Worm (Caenorhabditis elegans): ENCODE results near the gene Y41C4A.22.
A peak's percentile ranks its signal among the peaks of the same experiment; 100 is the strongest.

Y41C4A.22 gene

DNA sequence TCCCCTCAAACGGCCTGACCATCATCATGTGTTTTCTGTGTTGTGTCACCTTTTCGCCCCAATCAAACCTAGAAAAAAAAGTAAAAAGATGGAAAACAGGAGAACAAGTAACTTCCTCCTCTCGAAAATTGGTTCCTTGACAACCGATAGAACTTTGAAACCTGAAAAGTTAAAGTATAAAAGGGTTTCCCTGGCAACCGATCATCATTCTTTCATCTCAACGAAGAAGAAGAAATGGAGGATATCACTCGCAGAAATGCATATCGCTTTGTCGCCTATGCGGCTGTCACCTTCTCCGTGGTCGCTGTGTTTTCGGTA, 8.7 kb downstream of the Y41C4A.22 start, which contains the start of gene col-95:
col-95 (plus strand) TSS at position 219 of the 318 bp plus-strand sequence.
- TF ChIP-seq nhr-11 (tag; optimal IDR thresholded peaks at IDR 0.05) (no peak), lin-39 (tag; optimal IDR thresholded peaks at IDR 0.05) (no peak), nhr-67 (tag; optimal IDR thresholded peaks at IDR 0.05) (no peak), ceh-82 (tag; optimal IDR thresholded peaks at IDR 0.05) (no peak), ceh-9 (tag; optimal IDR thresholded peaks at IDR 0.05) (no peak), egl-5 (tag; optimal IDR thresholded peaks at IDR 0.05) (no peak), nhr-237 (tag; optimal IDR thresholded peaks at IDR 0.05) (no peak), nhr-12 (tag; optimal IDR thresholded peaks at IDR 0.05) (no peak), R02D3.7 (tag; optimal IDR thresholded peaks at IDR 0.05) (no peak), eor-1 (tag; optimal IDR thresholded peaks at IDR 0.05) (no peak), aly-2 (tag; optimal IDR thresholded peaks at IDR 0.05) (no peak), nhr-76 (tag; optimal IDR thresholded peaks at IDR 0.05) (no peak), tbx-2 (tag; optimal IDR thresholded peaks at IDR 0.05) (no peak), elt-1 (tag; optimal IDR thresholded peaks at IDR 0.05) (no peak), ceh-28 (tag; optimal IDR thresholded peaks at IDR 0.05) (no peak)

DNA sequence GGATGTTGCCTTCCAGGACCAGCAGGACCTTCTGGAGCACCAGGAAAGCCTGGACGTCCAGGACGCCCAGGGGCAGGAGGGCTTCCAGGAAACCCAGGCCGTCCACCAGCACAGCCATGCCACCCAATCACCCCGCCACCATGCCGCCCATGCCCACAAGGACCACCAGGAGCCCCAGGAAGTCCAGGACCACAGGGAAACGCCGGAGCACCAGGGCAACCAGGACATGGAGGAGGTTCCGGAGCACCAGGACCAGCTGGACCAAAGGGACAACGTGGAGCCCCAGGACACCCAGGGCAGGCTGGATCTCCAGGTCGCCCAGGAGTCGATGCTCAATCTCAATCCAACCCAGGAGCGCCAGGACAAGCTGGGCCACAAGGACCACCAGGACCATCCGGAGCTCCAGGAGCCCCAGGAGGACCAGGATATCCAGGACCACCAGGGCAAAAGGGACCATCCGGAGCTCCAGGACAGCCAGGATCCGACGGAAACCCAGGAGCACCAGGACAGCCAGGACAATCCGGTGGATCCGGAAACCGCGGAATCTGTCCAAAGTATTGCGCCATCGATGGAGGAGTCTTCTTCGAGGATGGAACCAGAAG, 9.4 kb downstream of the Y41C4A.22 start:
- TF ChIP-seq unc-39 (tag; optimal IDR thresholded peaks at IDR 0.05), result no peak
- no peak for TF ChIP-seq elt-3 (tag; optimal IDR thresholded peaks at IDR 0.05)
- TF ChIP-seq fos-1 (tag; optimal IDR thresholded peaks at IDR 0.05), result no peak
- no peak for TF ChIP-seq fkh-10 (GFP tag; optimal IDR thresholded peaks at IDR 0.05)
- no peak for TF ChIP-seq nfya-1 (tag; optimal IDR thresholded peaks at IDR 0.05; ENCODE audit: insufficient read depth)
- no peak for TF ChIP-seq mdl-1 (tag; optimal IDR thresholded peaks at IDR 0.05)
- TF ChIP-seq nhr-25 (tag; optimal IDR thresholded peaks at IDR 0.05), result no peak
- TF ChIP-seq pqm-1 (tag; optimal IDR thresholded peaks at IDR 0.05), result no peak
- no peak for TF ChIP-seq mml-1 (tag; optimal IDR thresholded peaks at IDR 0.05)

DNA sequence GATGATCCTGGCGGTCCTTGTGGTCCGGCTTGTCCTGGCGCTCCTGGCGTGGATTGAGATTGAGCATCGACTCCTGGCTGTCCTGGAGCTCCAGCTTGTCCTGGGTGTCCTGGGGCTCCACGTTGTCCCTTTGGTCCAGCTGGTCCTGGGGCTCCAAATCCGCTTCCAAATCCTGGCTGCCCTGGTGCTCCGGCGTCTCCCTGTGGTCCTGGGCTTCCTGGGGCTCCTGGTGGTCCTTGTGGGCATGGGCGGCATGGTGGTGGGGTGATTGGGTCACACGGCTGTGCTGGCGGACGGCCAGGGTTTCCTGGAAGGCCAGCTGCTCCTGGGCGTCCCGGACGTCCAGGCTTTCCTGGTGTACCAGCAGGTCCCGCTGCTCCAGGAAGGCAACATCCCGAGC, 10.9 kb downstream of the Y41C4A.22 start:
- TF ChIP-seq nhr-28 (tag; optimal IDR thresholded peaks at IDR 0.05) (no peak), zag-1 (tag; optimal IDR thresholded peaks at IDR 0.05) (no peak), ceh-28 (tag; optimal IDR thresholded peaks at IDR 0.05) (no peak), pqm-1 (tag; optimal IDR thresholded peaks at IDR 0.05) (no peak), nhr-67 (tag; optimal IDR thresholded peaks at IDR 0.05) (no peak), fkh-2 (tag; optimal IDR thresholded peaks at IDR 0.05) (no peak), fos-1 (tag; optimal IDR thresholded peaks at IDR 0.05) (no peak), unc-39 (tag; optimal IDR thresholded peaks at IDR 0.05) (no peak), skn-1 (tag; optimal IDR thresholded peaks at IDR 0.05) (no peak), sea-2 (GFP tag; optimal IDR thresholded peaks at IDR 0.05) (no peak), daf-12 (tag; optimal IDR thresholded peaks at IDR 0.05) (no peak), elt-3 (tag; optimal IDR thresholded peaks at IDR 0.05) (no peak), snpc-4 (tag; optimal IDR thresholded peaks at IDR 0.05) (no peak), mdl-1 (tag; optimal IDR thresholded peaks at IDR 0.05) (no peak), nhr-25 (tag; optimal IDR thresholded peaks at IDR 0.05) (no peak), lsy-12 (tag; optimal IDR thresholded peaks at IDR 0.05) (no peak), R02D3.7 (tag; optimal IDR thresholded peaks at IDR 0.05) (no peak)

- TF ChIP-seq jun-1 (tag; optimal IDR thresholded peaks at IDR 0.05) (no peak), nhr-23 (tag; optimal IDR thresholded peaks at IDR 0.05) (peak; percentile 15), ceh-28 (tag; optimal IDR thresholded peaks at IDR 0.05) (peak; percentile 13)
Measured at ce11 chrIII:11706665-11707064, 11.6 kb downstream of the Y41C4A.22 start, which contains the start of gene col-96. Gene col-96 (minus strand): TSS chrIII:11706765.

- TF ChIP-seq mml-1 (tag; optimal IDR thresholded peaks at IDR 0.05) (no peak), fos-1 (tag; optimal IDR thresholded peaks at IDR 0.05) (no peak), nhr-25 (tag; optimal IDR thresholded peaks at IDR 0.05) (no peak), ceh-82 (tag; optimal IDR thresholded peaks at IDR 0.05) (no peak), nhr-76 (tag; optimal IDR thresholded peaks at IDR 0.05) (no peak), nhr-12 (tag; optimal IDR thresholded peaks at IDR 0.05) (no peak), ZK546.5 (tag; optimal IDR thresholded peaks at IDR 0.05) (no peak), elt-2 (tag; optimal IDR thresholded peaks at IDR 0.05) (no peak), skn-1 (tag; optimal IDR thresholded peaks at IDR 0.05) (no peak), ztf-4 (tag; optimal IDR thresholded peaks at IDR 0.05) (no peak), ceh-9 (tag; optimal IDR thresholded peaks at IDR 0.05) (no peak), jun-1 (tag; optimal IDR thresholded peaks at IDR 0.05) (no peak), nfya-1 (tag; optimal IDR thresholded peaks at IDR 0.05; ENCODE audit: insufficient read depth) (no peak), egl-5 (tag; optimal IDR thresholded peaks at IDR 0.05) (no peak), eor-1 (tag; optimal IDR thresholded peaks at IDR 0.05) (no peak), unc-39 (tag; optimal IDR thresholded peaks at IDR 0.05) (no peak)
Measured at ce11 chrIII:11708722-11709121, 13.6 kb downstream of the Y41C4A.22 start, which contains the start of gene Y41C4A.8. Gene Y41C4A.8 (minus strand): TSS chrIII:11708822.

Measured in whole organism, L3 larva.